Fruit fly (Drosophila melanogaster) whole organism, prepupa: ENCODE data around the gene CG5359.
A peak's percentile ranks its signal among the peaks of the same experiment; 100 is the strongest.

Source experiments
- Blimp-1 ChIP-seq: fragments of 200-800 bp; sonication (Bioruptor generic); optimal IDR thresholded peaks from 3 replicates; lab custom pipeline; 2017; ENCODE audit warnings: missing biosample characterization, missing genetic modification characterization, mild to moderate bottlenecking, moderate library complexity, missing genetic modification reagents
- CG10631 ChIP-seq: fragments of 200-800 bp; sonication (Bioruptor generic); optimal IDR thresholded peaks from 2 replicates; lab custom pipeline; 2016; ENCODE audit warnings: missing biosample characterization, missing genetic modification characterization
- CG10669 ChIP-seq: fragments of 200-800 bp; sonication (Bioruptor generic); optimal IDR thresholded peaks from 3 replicates; lab custom pipeline; 2018; ENCODE audit warnings: missing biosample characterization, mild to moderate bottlenecking, missing genetic modification characterization, moderate library complexity
- CG11294 ChIP-seq: fragments of 200-800 bp; sonication (Bioruptor generic); IDR thresholded peaks from 2 replicates; pipeline ENCODE4 v1.3.6; 2022; ENCODE audit warnings: missing biosample characterization, missing genetic modification characterization
- CG11762 ChIP-seq: fragments of 200-800 bp; sonication (Bioruptor generic); optimal IDR thresholded peaks from 3 replicates; lab custom pipeline; 2016; ENCODE audit warnings: missing biosample characterization, missing genetic modification characterization; ENCODE audit not compliant: insufficient read depth
- CG11902 ChIP-seq: fragments of 200-800 bp; sonication (Bioruptor generic); optimal IDR thresholded peaks from 3 replicates; lab custom pipeline; 2016; ENCODE audit warnings: missing biosample characterization, missing genetic modification characterization
- CG16779 ChIP-seq: fragments of 200-800 bp; sonication (Bioruptor generic); optimal IDR thresholded peaks from 3 replicates; lab custom pipeline; 2017; ENCODE audit warnings: missing biosample characterization, mild to moderate bottlenecking, missing genetic modification characterization
- CG3032 ChIP-seq: fragments of 200-800 bp; optimal IDR thresholded peaks from 2 replicates; lab custom pipeline; 2019; ENCODE audit warnings: missing biosample characterization, mild to moderate bottlenecking, missing genetic modification characterization, moderate library complexity
- CG34406 ChIP-seq: fragments of 200-800 bp; sonication (Bioruptor generic); optimal IDR thresholded peaks from 3 replicates; lab custom pipeline; 2016; ENCODE audit warnings: missing biosample characterization, missing genetic modification characterization
- CG6163 ChIP-seq: fragments of 200-800 bp; sonication (Bioruptor generic); IDR thresholded peaks from 3 replicates; pipeline ENCODE4 v1.3.6; 2022; ENCODE audit warnings: missing biosample characterization, missing genetic modification characterization
- CG6792 ChIP-seq: fragments of 200-800 bp; sonication (Bioruptor generic); optimal IDR thresholded peaks from 3 replicates; lab custom pipeline; 2016; ENCODE audit warnings: missing biosample characterization, missing genetic modification characterization
- CG6808 ChIP-seq: fragments of 200-800 bp; sonication (Bioruptor generic); optimal IDR thresholded peaks from 3 replicates; lab custom pipeline; 2017; ENCODE audit warnings: missing biosample characterization, missing genetic modification characterization, mild to moderate bottlenecking, moderate library complexity, missing genetic modification reagents
- CG7368 ChIP-seq: fragments of 200-800 bp; sonication (Bioruptor generic); optimal IDR thresholded peaks from 3 replicates; lab custom pipeline; 2016; ENCODE audit warnings: missing biosample characterization, missing genetic modification characterization
- CG8119 ChIP-seq: fragments of 200-800 bp; sonication (Bioruptor generic); IDR thresholded peaks from 3 replicates; pipeline ENCODE4 v1.3.6; 2022; ENCODE audit warnings: missing biosample characterization, missing genetic modification characterization
- CG8632 ChIP-seq: fragments of 200-800 bp; sonication (Bioruptor generic); optimal IDR thresholded peaks from 3 replicates; lab custom pipeline; 2016; ENCODE audit warnings: missing biosample characterization, missing genetic modification characterization
- Eip75B ChIP-seq: fragments of 200-800 bp; sonication (Bioruptor generic); optimal IDR thresholded peaks from 3 replicates; lab custom pipeline; 2016; ENCODE audit warnings: missing biosample characterization, missing genetic modification characterization
- Eip93F ChIP-seq: fragments of 200-800 bp; sonication (Bioruptor generic); optimal IDR thresholded peaks from 2 replicates; lab custom pipeline; 2016; ENCODE audit warnings: missing biosample characterization, mild to moderate bottlenecking, missing genetic modification characterization
- Ets96B ChIP-seq: fragments of 200-800 bp; optimal IDR thresholded peaks from 2 replicates; lab custom pipeline; 2019; ENCODE audit warnings: missing biosample characterization, mild to moderate bottlenecking, missing genetic modification characterization, moderate library complexity
- Gug ChIP-seq: fragments of 200-800 bp; sonication (Bioruptor generic); IDR thresholded peaks from 2 replicates; pipeline ENCODE4 v1.3.6; 2022; ENCODE audit warnings: missing biosample characterization, missing genetic modification characterization
- Hr38 ChIP-seq: sonication (Bioruptor generic); optimal IDR thresholded peaks from 2 replicates; lab custom pipeline; 2016; ENCODE audit warnings: missing biosample characterization, missing genetic modification characterization
- Hr4 ChIP-seq: fragments of 200-800 bp; sonication (Bioruptor generic); optimal IDR thresholded peaks from 3 replicates; lab custom pipeline; 2016; ENCODE audit warnings: missing biosample characterization, missing genetic modification characterization
- Smox ChIP-seq: fragments of 200-800 bp; sonication (Bioruptor generic); optimal IDR thresholded peaks from 3 replicates; lab custom pipeline; 2016; ENCODE audit warnings: missing biosample characterization, missing genetic modification characterization
- Sox102F ChIP-seq: fragments of 200-800 bp; sonication (Bioruptor generic); optimal IDR thresholded peaks from 2 replicates; lab custom pipeline; 2016; ENCODE audit warnings: missing biosample characterization, mild to moderate bottlenecking, missing genetic modification characterization
- achi ChIP-seq: fragments of 200-800 bp; sonication (Bioruptor generic); optimal IDR thresholded peaks from 3 replicates; lab custom pipeline; 2016; ENCODE audit warnings: missing biosample characterization, missing genetic modification characterization
- cyc ChIP-seq: fragments of 200-800 bp; sonication (Bioruptor generic); optimal IDR thresholded peaks from 3 replicates; lab custom pipeline; 2016; ENCODE audit warnings: missing biosample characterization, missing genetic modification characterization
- dac ChIP-seq: fragments of 200-800 bp; sonication (Bioruptor generic); optimal IDR thresholded peaks from 2 replicates; lab custom pipeline; 2017; ENCODE audit warnings: missing biosample characterization, mild to moderate bottlenecking, missing genetic modification characterization
- dsx ChIP-seq: fragments of 200-800 bp; optimal IDR thresholded peaks from 3 replicates; lab custom pipeline; 2019; ENCODE audit warnings: missing biosample characterization, mild to moderate bottlenecking, missing genetic modification characterization, moderate library complexity; ENCODE audit not compliant: poor library complexity, severe bottlenecking
- eg ChIP-seq: fragments of 200-800 bp; sonication (Bioruptor generic); IDR thresholded peaks from 3 replicates; pipeline ENCODE4 v1.3.6; 2022; ENCODE audit warnings: missing biosample characterization, missing genetic modification characterization
- esn ChIP-seq: fragments of 200-800 bp; sonication (Bioruptor generic); optimal IDR thresholded peaks from 2 replicates; lab custom pipeline; 2016; ENCODE audit warnings: missing biosample characterization, mild to moderate bottlenecking, missing genetic modification characterization, moderate library complexity
- fd59A ChIP-seq: fragments of 200-800 bp; sonication (Bioruptor generic); optimal IDR thresholded peaks from 2 replicates; lab custom pipeline; 2017; ENCODE audit warnings: missing biosample characterization, mild to moderate bottlenecking, missing genetic modification characterization, missing genetic modification reagents
- fd85E ChIP-seq: fragments of 200-800 bp; sonication (Bioruptor generic); optimal IDR thresholded peaks from 3 replicates; lab custom pipeline; 2016; ENCODE audit warnings: missing biosample characterization, missing genetic modification characterization
- fkh ChIP-seq: fragments of 200-800 bp; sonication (Bioruptor generic); optimal IDR thresholded peaks from 3 replicates; lab custom pipeline; 2017; ENCODE audit warnings: missing biosample characterization, mild to moderate bottlenecking, missing genetic modification characterization, moderate library complexity
- lz ChIP-seq: fragments of 200-800 bp; sonication (Bioruptor generic); optimal IDR thresholded peaks from 3 replicates; lab custom pipeline; 2016; ENCODE audit warnings: missing biosample characterization, missing genetic modification characterization
- pdm3 ChIP-seq: fragments of 200-800 bp; sonication (Bioruptor generic); optimal IDR thresholded peaks from 3 replicates; lab custom pipeline; 2016; ENCODE audit warnings: missing biosample characterization, missing genetic modification characterization
- salr ChIP-seq, 2 experiments: fragments of 200-800 bp; sonication (Bioruptor generic); optimal IDR thresholded peaks; 3 replicates each; lab custom pipeline; 2016 to 2018; ENCODE audit warnings: missing biosample characterization in 2 of 2, missing genetic modification characterization in 2 of 2, mild to moderate bottlenecking in 1 of 2
- ss ChIP-seq, 2 experiments: fragments of 200-800 bp; sonication (Bioruptor generic); optimal IDR thresholded peaks; 2 replicates in 1 of 2; 3 replicates in 1 of 2; lab custom pipeline; 2017 to 2018; ENCODE audit warnings: mild to moderate bottlenecking in 2 of 2, missing biosample characterization in 2 of 2, missing genetic modification characterization in 2 of 2, moderate library complexity in 1 of 2
- svp ChIP-seq: fragments of 200-800 bp; sonication (Bioruptor generic); peaks from one replicate; lab custom pipeline; 2016; ENCODE audit warnings: missing biosample characterization, missing genetic modification characterization
- vri ChIP-seq: fragments of 200-800 bp; sonication (Bioruptor generic); optimal IDR thresholded peaks from 3 replicates; lab custom pipeline; 2016; ENCODE audit warnings: missing biosample characterization, mild to moderate bottlenecking, missing genetic modification characterization

CG5359 gene

dm6 chr3R:10042664-10043372 lies 41.7 kb upstream of the CG5359 start, which contains the start of the genes Mical and CG3909 (continued):
- TF ChIP-seq CG6792 (GFP tag; lab: Kevin White, UChicago) (peak; percentile 78), CG34406 (GFP tag; lab: Kevin White, UChicago) (peak; percentile 83), Sox102F (peak; percentile 59), lz (GFP tag; lab: Kevin White, UChicago) (peak; percentile 66), pdm3 (GFP tag; lab: Kevin White, UChicago) (peak; percentile 65), eg (GFP tag; lab: Robert Waterston, UW) (peak; percentile 92), CG10669 (GFP tag; lab: Kevin White, UChicago) (peak; percentile 46), Hr38 (no peak), salr (GFP tag; optimal IDR thresholded peaks at IDR 0.05; lab: Kevin White, UChicago) (peak in 1 of 2 experiments; percentile 82), fd85E (GFP tag; lab: Kevin White, UChicago) (no peak), CG11762 (GFP tag; lab: Kevin White, UChicago) (peak; percentile 71), CG6808 (GFP tag; lab: Kevin White, UChicago) (peak; percentile 24), achi (peak; percentile 82), fkh (GFP tag; lab: Kevin White, UChicago) (peak; percentile 30), fd59A (GFP tag; lab: Kevin White, UChicago) (no peak), CG8119 (GFP tag; lab: Robert Waterston, UW) (peak; percentile 85), Hr4 (GFP tag; lab: Kevin White, UChicago) (peak; percentile 69), CG8632 (peak; percentile 76), Smox (GFP tag; lab: Kevin White, UChicago) (peak; percentile 68), Eip75B (GFP tag; lab: Kevin White, UChicago) (no peak), esn (GFP tag; lab: Kevin White, UChicago) (peak; percentile 81), dsx (GFP tag; lab: Kevin White, UChicago) (peak; percentile 77), dac (GFP tag; lab: Kevin White, UChicago) (no peak), ss (GFP tag; optimal IDR thresholded peaks at IDR 0.05; lab: Kevin White, UChicago) (peak; percentile 6 to 44), cyc (peak; percentile 74), CG10631 (GFP tag; lab: Kevin White, UChicago) (peak; percentile 88), CG11294 (peak; percentile 76), CG11902 (peak; percentile 38), CG7368 (GFP tag; lab: Kevin White, UChicago) (peak; percentile 80), Blimp-1 (GFP tag; lab: Kevin White, UChicago) (peak; percentile 39)

DNA sequence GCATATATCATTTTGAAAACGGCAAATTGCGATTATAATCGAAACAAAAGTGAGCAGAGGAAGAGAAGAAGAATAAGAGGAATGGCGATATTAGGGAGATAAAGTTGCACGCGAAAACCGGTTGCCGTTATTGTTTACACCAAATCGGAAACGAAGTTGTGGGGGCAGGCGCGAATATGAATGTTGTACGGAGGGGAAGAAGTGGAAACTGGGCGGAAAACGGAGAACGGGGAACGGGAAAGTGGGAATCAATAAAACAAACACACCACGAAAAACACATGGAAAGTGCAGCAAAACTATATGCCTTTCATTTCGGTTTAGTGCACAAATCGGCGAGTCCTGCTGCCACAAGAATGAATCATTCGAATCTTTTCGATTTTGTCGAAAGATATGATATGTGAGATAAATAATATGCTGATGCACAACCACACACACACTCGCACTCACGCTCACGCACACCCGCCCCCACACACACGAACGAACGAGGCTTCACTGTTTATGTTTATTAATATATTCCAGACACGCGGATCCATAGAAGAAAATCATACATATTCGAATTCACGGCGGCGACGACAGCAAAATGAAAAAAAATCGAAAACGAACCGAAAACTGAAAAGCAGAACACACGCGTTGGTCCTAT lies 41.1 kb upstream of the CG5359 start:
- TF ChIP-seq fkh (GFP tag; lab: Kevin White, UChicago) (peak; percentile 22), Ets96B (tag; lab: Kevin White, UChicago) (no peak), CG6163 (GFP tag; lab: Robert Waterston, UW) (peak; percentile 11; the same call in 1 of the 3 replicates), esn (GFP tag; lab: Kevin White, UChicago) (peak; percentile 9)

DNA sequence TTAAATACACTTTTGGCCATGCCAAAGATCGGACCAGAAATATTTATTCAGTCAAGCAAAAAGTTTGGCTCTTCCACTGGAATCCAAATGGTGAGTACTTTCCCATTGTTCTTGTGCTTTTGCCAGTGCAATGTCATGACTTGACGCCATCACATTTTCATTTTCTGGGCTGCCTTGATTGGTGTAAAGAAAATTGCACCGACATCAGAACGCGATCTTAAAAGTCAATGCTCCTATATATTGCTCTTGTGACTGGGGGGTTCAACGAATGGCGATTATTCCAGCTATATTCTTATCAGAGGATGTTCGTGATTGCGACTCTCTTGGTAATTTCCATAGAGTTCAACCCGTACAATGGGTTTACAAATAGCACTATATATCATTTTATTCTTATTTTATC lies 39.4 kb upstream of the CG5359 start:
- TF ChIP-seq svp (GFP tag; lab: Kevin White, UChicago), result peak; percentile 97
- TF ChIP-seq Eip93F (GFP tag; lab: Kevin White, UChicago), result peak; percentile 60
- TF ChIP-seq CG3032 (tag; lab: Kevin White, UChicago), result no peak
- no peak for TF ChIP-seq Gug (GFP tag; lab: Robert Waterston, UW)
- no peak for TF ChIP-seq CG8119 (GFP tag; lab: Robert Waterston, UW)
- peak; percentile 59 for TF ChIP-seq vri (GFP tag; lab: Kevin White, UChicago)
- TF ChIP-seq CG8632, result no peak
- no peak for TF ChIP-seq CG16779
